Fruit fly (Drosophila melanogaster): ENCODE measurements around the gene CG8671.

- TF ChIP-seq gl (tag; optimal IDR thresholded peaks at IDR 0.05) (no peak), Pif1B (GFP tag; optimal IDR thresholded peaks at IDR 0.05) (no peak), CG9948 (tag; optimal IDR thresholded peaks at IDR 0.05) (no peak), fd96Ca (GFP tag; IDR thresholded peaks at IDR 0.05) (no peak)
Observed at dm6 chr2L:21324438-21324890, 61.7 kb downstream of the CG8671 start.
